Worm (Caenorhabditis elegans) whole organism, young adult: ENCODE results near the gene F59A6.3.

Source experiments
- B0035.1 ChIP-seq: sonication (generic microtip); optimal IDR thresholded peaks from 2 replicates; lab custom pipeline; 2016; ENCODE audit warnings: missing genetic modification characterization, mild to moderate bottlenecking, missing compliant biosample characterization, missing genotype, missing genetic modification reagents
- B0261.1 ChIP-seq: sonication (generic microtip); optimal IDR thresholded peaks from 2 replicates; lab custom pipeline; 2016; ENCODE audit warnings: mild to moderate bottlenecking, missing genetic modification characterization, moderate library complexity, missing compliant biosample characterization
- C06A6.2 ChIP-seq: fragments of 200-800 bp; sonication (Bioruptor generic); conservative IDR thresholded peaks from 2 replicates; pipeline ENCODE4 v1.3.6; 2022; ENCODE audit warnings: missing genetic modification characterization, missing compliant biosample characterization
- F10E7.11 ChIP-seq: sonication (generic microtip); optimal IDR thresholded peaks from 2 replicates; lab custom pipeline; 2017; ENCODE audit warnings: mild to moderate bottlenecking, missing genetic modification characterization, moderate library complexity, missing compliant biosample characterization
- F22D6.2 ChIP-seq: sonication (generic microtip); optimal IDR thresholded peaks from 2 replicates; lab custom pipeline; 2016; ENCODE audit warnings: mild to moderate bottlenecking, missing genetic modification characterization, missing compliant biosample characterization
- F23B12.7 ChIP-seq: sonication (generic microtip); optimal IDR thresholded peaks from 2 replicates; lab custom pipeline; 2017; ENCODE audit warnings: missing genetic modification characterization, mild to moderate bottlenecking, missing compliant biosample characterization, antibody characterized with exemption, moderate library complexity; ENCODE audit not compliant: insufficient read depth
- F33H1.4 ChIP-seq: fragments of 200-800 bp; sonication (Bioruptor generic); IDR thresholded peaks from 2 replicates; pipeline ENCODE4 v1.3.6; 2022; ENCODE audit warnings: missing genetic modification reagents, missing genetic modification characterization, missing compliant biosample characterization
- F37B4.10 ChIP-seq: fragments of 200-800 bp; sonication (Bioruptor generic); IDR thresholded peaks from 2 replicates; pipeline ENCODE4 v1.3.6; 2022; ENCODE audit warnings: missing genetic modification characterization, missing compliant biosample characterization
- F39B2.1 ChIP-seq: fragments of 200-800 bp; sonication (Bioruptor generic); IDR thresholded peaks from 2 replicates; pipeline ENCODE4 v1.3.6; 2022; ENCODE audit warnings: missing genetic modification reagents, missing genetic modification characterization, missing compliant biosample characterization
- F49E8.2 ChIP-seq: sonication (generic microtip); optimal IDR thresholded peaks from 3 replicates; lab custom pipeline; 2017; ENCODE audit warnings: missing genetic modification characterization, mild to moderate bottlenecking, missing compliant biosample characterization, antibody characterized with exemption, moderate library complexity; ENCODE audit not compliant: insufficient read depth
- Y67H2A.10 ChIP-seq: fragments of 200-800 bp; sonication (Bioruptor generic); conservative IDR thresholded peaks from 2 replicates; pipeline ENCODE4 v1.3.6; 2022; ENCODE audit warnings: missing genetic modification reagents, missing genetic modification characterization, missing compliant biosample characterization
- Y95B8A.8 ChIP-seq: fragments of 200-800 bp; sonication (Bioruptor generic); IDR thresholded peaks from 2 replicates; pipeline ENCODE4 v1.3.6; 2022; ENCODE audit warnings: missing genetic modification reagents, missing genetic modification characterization, missing compliant biosample characterization
- ZK185.1 ChIP-seq: sonication (generic microtip); optimal IDR thresholded peaks from 2 replicates; lab custom pipeline; 2016; ENCODE audit warnings: mild to moderate bottlenecking, missing genetic modification characterization, missing compliant biosample characterization; ENCODE audit not compliant: poor library complexity, severe bottlenecking
- aptf-3 ChIP-seq: fragments of 200-800 bp; sonication (Bioruptor generic); IDR thresholded peaks from 2 replicates; pipeline ENCODE4 v1.3.6; 2022; ENCODE audit warnings: missing genetic modification characterization, missing compliant biosample characterization
- athp-1 ChIP-seq: sonication (generic microtip); optimal IDR thresholded peaks from 2 replicates; lab custom pipeline; 2017; ENCODE audit warnings: mild to moderate bottlenecking, missing genetic modification characterization, missing compliant biosample characterization
- attf-5 ChIP-seq: fragments of 200-800 bp; sonication (Bioruptor generic); optimal IDR thresholded peaks from 2 replicates; lab custom pipeline; 2018; ENCODE audit warnings: mild to moderate bottlenecking, missing genetic modification characterization, missing compliant biosample characterization
- bed-1 ChIP-seq: fragments of 200-800 bp; sonication (Bioruptor generic); IDR thresholded peaks from 2 replicates; pipeline ENCODE4 v1.3.6; 2022; ENCODE audit warnings: missing genetic modification reagents, missing genetic modification characterization, missing compliant biosample characterization
- cebp-1 ChIP-seq, 2 experiments: fragments of 200-800 bp in 1 of 2; sonication (Bioruptor generic) in 1 of 2; sonication (generic microtip) in 1 of 2; IDR thresholded peaks in 1 of 2; optimal IDR thresholded peaks in 1 of 2; 2 replicates each; pipeline versions ENCODE4 v1.3.6 to Lab custom; 2017 to 2022; ENCODE audit warnings: missing compliant biosample characterization in 2 of 2, missing genetic modification characterization in 2 of 2, mild to moderate bottlenecking in 1 of 2, missing genetic modification reagents in 1 of 2, moderate library complexity in 1 of 2
- ceh-79 ChIP-seq: sonication (generic microtip); optimal IDR thresholded peaks from 2 replicates; lab custom pipeline; 2017; ENCODE audit warnings: mild to moderate bottlenecking, missing genetic modification characterization, missing compliant biosample characterization
- ceh-91 ChIP-seq: fragments of 200-800 bp; sonication (Bioruptor generic); IDR thresholded peaks from 2 replicates; pipeline ENCODE4 v1.3.6; 2022; ENCODE audit warnings: missing genetic modification reagents, missing genetic modification characterization, missing compliant biosample characterization
- chd-7 ChIP-seq: sonication (generic microtip); optimal IDR thresholded peaks from 2 replicates; lab custom pipeline; 2016; ENCODE audit warnings: mild to moderate bottlenecking, missing genetic modification characterization, moderate library complexity, missing compliant biosample characterization
- die-1 ChIP-seq: sonication (generic microtip); optimal IDR thresholded peaks from 2 replicates; lab custom pipeline; 2016; ENCODE audit warnings: missing genotype, mild to moderate bottlenecking, missing genetic modification characterization, missing compliant biosample characterization
- dox-1 ChIP-seq: fragments of 200-800 bp; sonication (Bioruptor generic); IDR thresholded peaks from 2 replicates; pipeline ENCODE4 v1.3.6; 2022; ENCODE audit warnings: missing genetic modification reagents, missing genetic modification characterization, missing compliant biosample characterization
- dpl-1 ChIP-seq: fragments of 150-350 bp; optimal IDR thresholded peaks from 2 replicates; lab custom pipeline; 2014; ENCODE audit warnings: missing biosample characterization, missing genetic modification reagents, missing genetic modification characterization
- ekl-4 ChIP-seq: fragments of 200-800 bp; sonication (Bioruptor generic); IDR thresholded peaks from 2 replicates; pipeline ENCODE4 v1.3.6; 2022; ENCODE audit warnings: missing genetic modification reagents, missing genetic modification characterization, missing compliant biosample characterization
- fkh-3 ChIP-seq: sonication (generic microtip); optimal IDR thresholded peaks from 2 replicates; lab custom pipeline; 2016; ENCODE audit warnings: mild to moderate bottlenecking, missing genetic modification characterization, missing compliant biosample characterization
- hmg-1.2 ChIP-seq: fragments of 200-800 bp; sonication (Bioruptor generic); IDR thresholded peaks from 2 replicates; pipeline ENCODE4 v1.3.6; 2022; ENCODE audit warnings: missing genetic modification reagents, missing genetic modification characterization, missing compliant biosample characterization
- hmg-20 ChIP-seq: fragments of 200-800 bp; sonication (Bioruptor generic); IDR thresholded peaks from 2 replicates; pipeline ENCODE4 v1.3.6; 2022; ENCODE audit warnings: missing genetic modification reagents, missing genetic modification characterization, missing compliant biosample characterization
- hrde-1 ChIP-seq: sonication (generic microtip); optimal IDR thresholded peaks from 2 replicates; lab custom pipeline; 2016; ENCODE audit warnings: missing genetic modification characterization, mild to moderate bottlenecking, missing compliant biosample characterization, moderate library complexity, missing genotype, missing genetic modification reagents, borderline replicate concordance
- lin-26 ChIP-seq: fragments of 200-800 bp; sonication (Bioruptor generic); IDR thresholded peaks from 2 replicates; pipeline ENCODE4 v1.3.6; 2022; ENCODE audit warnings: missing genetic modification reagents, missing genetic modification characterization, missing compliant biosample characterization
- lin-54 ChIP-seq: fragments of 200-800 bp; sonication (Bioruptor generic); optimal IDR thresholded peaks from 2 replicates; lab custom pipeline; 2018; ENCODE audit warnings: mild to moderate bottlenecking, missing genetic modification characterization, missing compliant biosample characterization
- lsl-1 ChIP-seq: fragments of 200-800 bp; sonication (Bioruptor generic); optimal IDR thresholded peaks from 2 replicates; lab custom pipeline; 2018; ENCODE audit warnings: mild to moderate bottlenecking, missing genetic modification characterization, moderate library complexity, missing compliant biosample characterization
- mcd-1 ChIP-seq: fragments of 200-800 bp; sonication (Bioruptor generic); IDR thresholded peaks from 2 replicates; pipeline ENCODE4 v1.3.6; 2022; ENCODE audit warnings: missing genetic modification reagents, missing genetic modification characterization, missing compliant biosample characterization
- mel-28 ChIP-seq: sonication (generic microtip); optimal IDR thresholded peaks from 2 replicates; lab custom pipeline; 2016; ENCODE audit warnings: borderline replicate concordance, mild to moderate bottlenecking, missing genetic modification characterization, missing compliant biosample characterization
- mes-4 ChIP-seq: sonication (generic microtip); optimal IDR thresholded peaks from 2 replicates; lab custom pipeline; 2016; ENCODE audit warnings: missing genotype, missing genetic modification characterization, missing compliant biosample characterization
- nhr-27 ChIP-seq: fragments of 200-800 bp; sonication (Bioruptor generic); optimal IDR thresholded peaks from 2 replicates; lab custom pipeline; 2018; ENCODE audit warnings: mild to moderate bottlenecking, missing genetic modification characterization, moderate library complexity, missing compliant biosample characterization
- pbrm-1 ChIP-seq: fragments of 200-800 bp; sonication (Bioruptor generic); IDR thresholded peaks from 2 replicates; pipeline ENCODE4 v1.3.6; 2022; ENCODE audit warnings: missing genetic modification reagents, missing genetic modification characterization, missing compliant biosample characterization
- repo-1 ChIP-seq: sonication (generic microtip); optimal IDR thresholded peaks from 2 replicates; lab custom pipeline; 2017; ENCODE audit warnings: mild to moderate bottlenecking, missing genetic modification characterization, missing compliant biosample characterization
- rpc-1 ChIP-seq, 2 experiments: fragments of 150-350 bp in 1 of 2; sonication (generic microtip) in 1 of 2; optimal IDR thresholded peaks; 2 replicates each; lab custom pipeline; 2014 to 2018; ENCODE audit warnings: missing biosample characterization in 1 of 2, missing genetic modification characterization in 1 of 2, missing genetic modification reagents in 1 of 2, missing genotype in 1 of 2
- sdz-38 ChIP-seq: sonication (generic microtip); optimal IDR thresholded peaks from 2 replicates; lab custom pipeline; 2016; ENCODE audit warnings: missing genotype, missing genetic modification characterization, missing compliant biosample characterization
- snpc-4 ChIP-seq, 5 experiments: fragments of 150-350 bp in 1 of 5; sonication (generic microtip) in 4 of 5; optimal IDR thresholded peaks; 2 replicates each; lab custom pipeline; 2014 to 2018; ENCODE audit warnings: missing genetic modification characterization in 5 of 5, missing biosample characterization in 3 of 5, antibody characterized with exemption in 2 of 5, mild to moderate bottlenecking in 2 of 5, missing compliant biosample characterization in 2 of 5, missing genotype in 2 of 5, moderate library complexity in 2 of 5, missing genetic modification reagents in 1 of 5
- sptf-2 ChIP-seq: fragments of 200-800 bp; sonication (Bioruptor generic); optimal IDR thresholded peaks from 2 replicates; lab custom pipeline; 2018; ENCODE audit warnings: mild to moderate bottlenecking, missing genetic modification characterization, missing compliant biosample characterization
- tbp1 ChIP-seq: fragments of 200-800 bp; sonication (Bioruptor generic); optimal IDR thresholded peaks from 2 replicates; lab custom pipeline; 2018; ENCODE audit warnings: mild to moderate bottlenecking, missing genetic modification characterization, missing compliant biosample characterization
- unc-130 ChIP-seq: sonication (generic microtip); optimal IDR thresholded peaks from 2 replicates; lab custom pipeline; 2016; ENCODE audit warnings: missing genetic modification reagents, missing genetic modification characterization, missing compliant biosample characterization
- zim-3 ChIP-seq: sonication (generic microtip); optimal IDR thresholded peaks from 2 replicates; lab custom pipeline; 2017; ENCODE audit warnings: mild to moderate bottlenecking, missing genetic modification characterization, moderate library complexity, missing compliant biosample characterization
- ztf-6 ChIP-seq: fragments of 200-800 bp; sonication (Bioruptor generic); IDR thresholded peaks from 2 replicates; pipeline ENCODE4 v1.3.6; 2022; ENCODE audit warnings: missing genetic modification reagents, missing genetic modification characterization, missing compliant biosample characterization

The F59A6.3 gene

ce11 chrII:5057315-5057714 is 49.2 kb downstream of the F59A6.3 start (continued):
- TF ChIP-seq cebp-1 (GFP tag; IDR thresholded peaks at IDR 0.05; lab: Robert Waterston, UW) (no peak), cebp-1 (tag; optimal IDR thresholded peaks at IDR 0.05; lab: Kevin White, UChicago) (peak; percentile 53), bed-1 (GFP tag; lab: Robert Waterston, UW) (0 out of 2 replicates have a peak, but pooled peaks have one; percentile 63), lin-54 (peak; percentile 64), athp-1 (tag; lab: Kevin White, UChicago) (no peak), ceh-91 (GFP tag; lab: Robert Waterston, UW) (peak; percentile 55; the same call in 1 of the 2 replicates), F49E8.2 (tag; lab: Kevin White, UChicago) (peak; percentile 75), sptf-2 (GFP tag; lab: Kevin White, UChicago) (no peak), ceh-79 (peak; percentile 19), Y95B8A.8 (no peak), F33H1.4 (GFP tag; lab: Robert Waterston, UW) (peak; percentile 72), F22D6.2 (tag; lab: Kevin White, UChicago) (no peak), dox-1 (GFP tag; lab: Robert Waterston, UW) (peak; percentile 89), chd-7 (tag; lab: Kevin White, UChicago) (peak; percentile 31), lin-26 (GFP tag; lab: Robert Waterston, UW) (peak; percentile 61; the same call in 1 of the 2 replicates), zim-3 (tag; lab: Kevin White, UChicago) (peak; percentile 38), aptf-3 (GFP tag; lab: Robert Waterston, UW) (peak; percentile 86; the same call in 1 of the 2 replicates), nhr-27 (tag; lab: Kevin White, UChicago) (no peak), lsl-1 (GFP tag; lab: Kevin White, UChicago) (peak; percentile 69), ekl-4 (GFP tag; lab: Robert Waterston, UW) (peak; percentile 88), rpc-1 (optimal IDR thresholded peaks at IDR 0.05; lab: Kevin White, UChicago) (peak; percentile 58), rpc-1 (tag; optimal IDR thresholded peaks at IDR 0.05; lab: Kevin White, UChicago) (peak; percentile 66), hrde-1 (tag; lab: Kevin White, UChicago) (peak; percentile 20), mcd-1 (peak; percentile 89), mel-28 (tag; lab: Kevin White, UChicago) (no peak), attf-5 (GFP tag; lab: Kevin White, UChicago) (no peak), ZK185.1 (peak; percentile 26), fkh-3 (tag; lab: Kevin White, UChicago) (no peak), dpl-1 (GFP tag; lab: Kevin White, UChicago) (no peak), B0035.1 (peak; percentile 41), repo-1 (tag; lab: Kevin White, UChicago) (peak; percentile 88), die-1 (tag; lab: Kevin White, UChicago) (peak; percentile 15), ztf-6 (GFP tag; lab: Robert Waterston, UW) (no peak), F23B12.7 (peak; percentile 35), F39B2.1 (GFP tag; lab: Robert Waterston, UW) (no peak), sdz-38 (no peak), B0261.1 (tag; lab: Kevin White, UChicago) (peak; percentile 92), Y67H2A.10 (no peak), pbrm-1 (GFP tag; lab: Robert Waterston, UW) (peak; percentile 74), F37B4.10 (GFP tag; lab: Robert Waterston, UW) (0 out of 2 replicates have a peak, but pooled peaks have one; percentile 72), tbp1 (peak; percentile 99), mes-4 (peak; percentile 15), hmg-20 (GFP tag; lab: Robert Waterston, UW) (peak; percentile 53; the same call in 1 of the 2 replicates), hmg-1.2 (GFP tag; lab: Robert Waterston, UW) (peak; percentile 74), F10E7.11 (tag; lab: Kevin White, UChicago) (no peak), snpc-4 (GFP tag; optimal IDR thresholded peaks at IDR 0.05; lab: Kevin White, UChicago) (peak; percentile 98), snpc-4 (tag; optimal IDR thresholded peaks at IDR 0.05; lab: Kevin White, UChicago) (peak; percentile 99), unc-130 (GFP tag; lab: Kevin White, UChicago) (no peak), C06A6.2 (GFP tag; lab: Robert Waterston, UW) (peak; percentile 63)
